Fruit fly (Drosophila melanogaster) whole organism, embryonic: ENCODE measurements around the gene CG6230.

Experiments used
- Atf6 ChIP-seq: fragments of 200-800 bp; sonication (Bioruptor generic); IDR thresholded peaks from 2 replicates; pipeline ENCODE4 v1.3.6; 2022; ENCODE audit warnings: missing biosample characterization, missing genetic modification characterization
- Bteb2 ChIP-seq: fragments of 200-800 bp; sonication (Bioruptor generic); optimal IDR thresholded peaks from 2 replicates; lab custom pipeline; 2016; ENCODE audit warnings: missing biosample characterization, missing genetic modification characterization
- CG10321 ChIP-seq: fragments of 200-800 bp; sonication (Bioruptor generic); IDR thresholded peaks from 2 replicates; pipeline ENCODE4 v1.3.6; 2022; ENCODE audit warnings: missing biosample characterization, missing genetic modification characterization
- CG10979 ChIP-seq: fragments of 200-800 bp; sonication (Bioruptor generic); optimal IDR thresholded peaks from 2 replicates; lab custom pipeline; 2018; ENCODE audit warnings: missing biosample characterization, mild to moderate bottlenecking, missing genetic modification characterization, moderate library complexity
- CG11456 ChIP-seq: fragments of 200-800 bp; sonication (Bioruptor generic); IDR thresholded peaks from 3 replicates; pipeline ENCODE4 v1.3.6; 2022; ENCODE audit warnings: missing biosample characterization, missing genetic modification characterization
- CG13775 ChIP-seq: fragments of 200-800 bp; sonication (Bioruptor generic); optimal IDR thresholded peaks from 3 replicates; lab custom pipeline; 2017; ENCODE audit warnings: missing biosample characterization, mild to moderate bottlenecking, missing genetic modification characterization
- CG1603 ChIP-seq: fragments of 200-800 bp; sonication (Bioruptor generic); optimal IDR thresholded peaks from 2 replicates; lab custom pipeline; 2019; ENCODE audit warnings: missing biosample characterization, mild to moderate bottlenecking, missing genetic modification characterization, moderate library complexity
- CG30020 ChIP-seq: fragments of 200-800 bp; optimal IDR thresholded peaks from 2 replicates; lab custom pipeline; 2019; ENCODE audit warnings: missing biosample characterization, mild to moderate bottlenecking, missing genetic modification characterization, moderate library complexity
- CG31388 ChIP-seq: fragments of 200-800 bp; sonication (Bioruptor generic); optimal IDR thresholded peaks from 2 replicates; lab custom pipeline; 2016; ENCODE audit warnings: missing biosample characterization, missing genetic modification characterization
- CG32772 ChIP-seq: fragments of 200-800 bp; sonication (Bioruptor generic); IDR thresholded peaks from 2 replicates; pipeline ENCODE4 v1.3.6; 2022; ENCODE audit warnings: missing biosample characterization, missing genetic modification characterization
- CG34376 ChIP-seq: fragments of 200-800 bp; sonication (Bioruptor generic); optimal IDR thresholded peaks from 2 replicates; lab custom pipeline; 2018; ENCODE audit warnings: missing biosample characterization, mild to moderate bottlenecking, missing genetic modification characterization
- CG7271 ChIP-seq: fragments of 200-800 bp; sonication (Bioruptor generic); optimal IDR thresholded peaks from 2 replicates; lab custom pipeline; 2018; ENCODE audit warnings: missing biosample characterization, mild to moderate bottlenecking, missing genetic modification characterization, moderate library complexity
- CG7745 ChIP-seq: fragments of 200-800 bp; sonication (Bioruptor generic); optimal IDR thresholded peaks from 2 replicates; lab custom pipeline; 2018; ENCODE audit warnings: missing biosample characterization, mild to moderate bottlenecking, missing genetic modification characterization, moderate library complexity
- CG8359 ChIP-seq: fragments of 200-800 bp; sonication (Bioruptor generic); optimal IDR thresholded peaks from 2 replicates; lab custom pipeline; 2017; ENCODE audit warnings: missing biosample characterization, mild to moderate bottlenecking, missing genetic modification characterization, borderline replicate concordance
- CG9727 ChIP-seq: fragments of 200-800 bp; sonication (Bioruptor generic); optimal IDR thresholded peaks from 3 replicates; lab custom pipeline; 2017; ENCODE audit warnings: missing biosample characterization, mild to moderate bottlenecking, missing genetic modification characterization
- D19A ChIP-seq: fragments of 200-800 bp; optimal IDR thresholded peaks from 3 replicates; lab custom pipeline; 2019; ENCODE audit warnings: missing biosample characterization, mild to moderate bottlenecking, missing genetic modification characterization, moderate library complexity
- Dll ChIP-seq: fragments of 200-800 bp; sonication (Bioruptor generic); IDR thresholded peaks from 4 replicates; pipeline ENCODE4 v1.3.6; 2022; ENCODE audit warnings: missing biosample characterization, missing genetic modification characterization; ENCODE audit not compliant: partially characterized antibody
- H15 ChIP-seq: fragments of 200-800 bp; sonication (Bioruptor generic); IDR thresholded peaks from 3 replicates; pipeline ENCODE4 v1.3.6; 2022; ENCODE audit warnings: missing biosample characterization, missing genetic modification characterization
- Hr39 ChIP-seq: fragments of >200 bp; optimal IDR thresholded peaks from 2 replicates; lab custom pipeline; 2017
- Hr51 ChIP-seq, 2 experiments: fragments of 200-800 bp; sonication (Bioruptor generic); optimal IDR thresholded peaks; 2 replicates in 1 of 2; 3 replicates in 1 of 2; lab custom pipeline; 2016 to 2018; ENCODE audit warnings: missing biosample characterization in 2 of 2, missing genetic modification characterization in 2 of 2, mild to moderate bottlenecking in 1 of 2, moderate library complexity in 1 of 2
- NFAT ChIP-seq: fragments of 200-800 bp; sonication (Bioruptor generic); IDR thresholded peaks from 2 replicates; pipeline ENCODE4 v1.3.6; 2022; ENCODE audit warnings: missing biosample characterization, missing genetic modification characterization
- bsh ChIP-seq, 2 experiments: fragments of 200-800 bp; sonication (Bioruptor generic); optimal IDR thresholded peaks; 2 replicates each; lab custom pipeline; 2017 to 2018; ENCODE audit warnings: mild to moderate bottlenecking in 2 of 2, missing biosample characterization in 2 of 2, missing genetic modification characterization in 2 of 2, moderate library complexity in 1 of 2
- cad ChIP-seq: fragments of >200 bp; optimal IDR thresholded peaks from 2 replicates; lab custom pipeline; 2017; ENCODE audit warnings: missing biosample characterization, missing genetic modification characterization
- ci ChIP-seq: fragments of 200-800 bp; sonication (Bioruptor generic); IDR thresholded peaks from 3 replicates; pipeline ENCODE4 v1.3.6; 2022; ENCODE audit warnings: missing biosample characterization, missing genetic modification characterization
- esg ChIP-seq: fragments of 200-800 bp; sonication (Bioruptor generic); conservative IDR thresholded peaks from 2 replicates; pipeline ENCODE4 v1.3.6; 2022; ENCODE audit warnings: missing biosample characterization, missing genetic modification characterization
- ftz-f1 ChIP-seq: fragments of 200-800 bp; sonication (Bioruptor generic); optimal IDR thresholded peaks from 2 replicates; lab custom pipeline; 2016; ENCODE audit warnings: missing biosample characterization, missing genetic modification characterization
- grn ChIP-seq: fragments of 200-800 bp; sonication (Bioruptor generic); optimal IDR thresholded peaks from 3 replicates; lab custom pipeline; 2017; ENCODE audit warnings: missing biosample characterization, missing genetic modification characterization
- gt ChIP-seq: fragments of 200-800 bp; sonication (Bioruptor generic); IDR thresholded peaks from 2 replicates; pipeline ENCODE4 v1.3.6; 2022; ENCODE audit warnings: missing biosample characterization, missing genetic modification characterization
- jigr1 ChIP-seq: fragments of 200-800 bp; sonication (Bioruptor generic); IDR thresholded peaks from 3 replicates; pipeline ENCODE4 v1.3.6; 2022; ENCODE audit warnings: missing biosample characterization, missing genetic modification characterization
- lmd ChIP-seq: fragments of 200-800 bp; sonication (Bioruptor generic); IDR thresholded peaks from 2 replicates; pipeline ENCODE4 v1.3.6; 2022; ENCODE audit warnings: missing biosample characterization, missing genetic modification characterization
- maf-S ChIP-seq: fragments of 200-800 bp; sonication (Bioruptor generic); optimal IDR thresholded peaks from 2 replicates; lab custom pipeline; 2016; ENCODE audit warnings: missing biosample characterization, missing genetic modification characterization
- pita ChIP-seq: fragments of 200-800 bp; sonication (Bioruptor generic); optimal IDR thresholded peaks from 2 replicates; lab custom pipeline; 2017; ENCODE audit warnings: missing biosample characterization, mild to moderate bottlenecking, missing genetic modification characterization
- repo ChIP-seq: fragments of 200-800 bp; sonication (Bioruptor generic); optimal IDR thresholded peaks from 2 replicates; lab custom pipeline; 2016; ENCODE audit warnings: missing biosample characterization, missing genetic modification characterization
- ssp ChIP-seq: fragments of 200-800 bp; sonication (Bioruptor generic); IDR thresholded peaks from 2 replicates; pipeline ENCODE4 v1.3.6; 2022; ENCODE audit warnings: missing biosample characterization, missing genetic modification characterization
- tio ChIP-seq: fragments of 200-800 bp; sonication (Bioruptor generic); optimal IDR thresholded peaks from 2 replicates; lab custom pipeline; 2017; ENCODE audit warnings: missing biosample characterization, missing genetic modification characterization, inconsistent platforms
- zen ChIP-seq: fragments of 200-800 bp; sonication (Bioruptor generic); optimal IDR thresholded peaks from 3 replicates; lab custom pipeline; 2018; ENCODE audit warnings: missing biosample characterization, mild to moderate bottlenecking, missing genetic modification characterization, moderate library complexity

The CG6230 gene

DNA sequence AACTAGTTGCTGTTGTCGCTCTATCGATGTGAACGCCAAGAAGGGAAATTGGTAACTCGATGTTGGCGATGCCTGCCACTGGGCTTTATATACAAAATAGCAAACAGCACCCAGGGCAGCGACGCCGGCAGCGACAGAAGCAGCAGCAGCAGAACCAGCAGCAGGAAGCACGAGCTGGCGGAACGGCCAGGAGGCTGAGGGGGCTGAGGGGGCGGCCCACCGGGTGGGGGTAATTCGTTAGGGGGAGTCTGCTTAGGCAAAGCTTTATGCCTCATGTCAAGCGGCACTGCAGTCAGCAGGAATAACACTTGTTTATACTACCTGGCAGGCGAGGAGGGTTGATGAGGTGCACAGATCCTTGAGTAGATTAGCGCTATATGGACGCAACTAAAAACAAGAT lies 38.8 kb downstream of the CG6230 start, which contains the start of gene AstC (continued):
- no peak for TF ChIP-seq Bteb2 (GFP tag; lab: Kevin White, UChicago)
- no peak for TF ChIP-seq tio (GFP tag; lab: Kevin White, UChicago)
- no peak for TF ChIP-seq CG7745 (tag; lab: Kevin White, UChicago)
- no peak for TF ChIP-seq esg
- no peak for TF ChIP-seq CG1603
- TF ChIP-seq CG8359 (GFP tag; lab: Kevin White, UChicago), result no peak
- no peak for TF ChIP-seq maf-S (GFP tag; lab: Kevin White, UChicago)
- no peak for TF ChIP-seq ci (GFP tag; lab: Robert Waterston, UW)
- no peak for TF ChIP-seq CG10321
- no peak for TF ChIP-seq grn
- TF ChIP-seq Hr39 (lab: Kevin White, UChicago), result peak; percentile 51
- no peak for TF ChIP-seq CG13775
- TF ChIP-seq CG31388, result no peak
- TF ChIP-seq CG9727, result no peak
- TF ChIP-seq ssp (GFP tag; lab: Robert Waterston, UW), result no peak
- TF ChIP-seq jigr1, result 0 out of 3 replicates have a peak, but pooled peaks have one; percentile 6
- no peak for TF ChIP-seq repo (GFP tag; lab: Kevin White, UChicago)
- no peak for TF ChIP-seq ftz-f1 (GFP tag; lab: Kevin White, UChicago)
- no peak for TF ChIP-seq CG32772 (GFP tag; lab: Robert Waterston, UW)
- TF ChIP-seq lmd (GFP tag; lab: Robert Waterston, UW), result 0 out of 2 replicates have a peak, but pooled peaks have one; percentile 6
- TF ChIP-seq CG10979, result no peak
- TF ChIP-seq H15 (GFP tag; lab: Robert Waterston, UW), result 0 out of 3 replicates have a peak, but pooled peaks have one; percentile 24
- TF ChIP-seq CG34376, result no peak
- TF ChIP-seq D19A (tag; lab: Kevin White, UChicago), result no peak
- TF ChIP-seq NFAT (GFP tag; lab: Robert Waterston, UW), result no peak
- no peak for TF ChIP-seq Hr51 (GFP tag; optimal IDR thresholded peaks at IDR 0.05; lab: Kevin White, UChicago)
- TF ChIP-seq, all 482 proteins: peak for 7

DNA sequence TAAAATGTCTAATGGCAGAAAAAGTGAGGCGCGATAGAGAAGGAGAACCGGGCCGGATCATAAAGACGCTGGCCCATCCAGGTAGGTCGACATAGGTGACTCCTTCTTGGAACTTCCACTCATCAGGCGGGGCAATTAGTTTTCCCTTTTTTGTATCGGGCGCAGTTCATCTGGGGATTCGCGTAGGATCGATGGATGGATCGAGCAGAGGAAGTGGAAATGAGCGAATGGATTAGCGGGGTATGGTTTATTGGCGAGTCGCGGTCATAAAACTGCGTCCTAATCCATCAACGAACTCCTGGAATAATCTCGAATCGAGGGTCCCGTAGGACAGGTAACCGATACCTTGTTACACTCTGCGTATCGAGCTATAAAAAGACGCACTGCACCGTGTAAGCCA lies 45.0 kb downstream of the CG6230 start, which contains the start of gene CG43725:
Gene CG43725 (plus strand): TSS at position 400 of the 400 bp plus-strand sequence.
- TF ChIP-seq cad (GFP tag; lab: Kevin White, UChicago) (peak; percentile 94), CG7271 (tag; lab: Kevin White, UChicago) (peak; percentile 7), zen (tag; lab: Kevin White, UChicago) (peak; percentile 86), CG30020 (tag; lab: Kevin White, UChicago) (no peak), pita (GFP tag; lab: Kevin White, UChicago) (no peak)

DNA sequence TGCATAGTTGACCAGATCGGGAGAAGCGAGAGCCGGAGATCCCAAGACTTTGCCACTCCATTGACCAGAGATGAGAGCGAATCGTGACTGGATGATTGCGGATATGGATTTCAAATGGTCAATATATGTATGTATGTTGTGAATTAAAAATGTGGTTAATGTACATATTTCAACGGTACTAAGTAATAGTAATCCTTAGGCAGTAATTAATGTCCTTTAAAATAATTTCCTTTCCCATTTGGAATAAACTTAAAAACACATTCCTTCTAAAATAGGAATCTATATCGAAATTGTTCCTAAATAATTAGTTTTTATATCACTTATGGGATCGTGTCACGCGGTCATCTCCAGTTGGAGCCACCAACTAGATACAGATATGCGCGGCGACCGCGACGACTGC lies 46.2 kb downstream of the CG6230 start:
- TF ChIP-seq Atf6 (GFP tag; lab: Robert Waterston, UW), result no peak
- TF ChIP-seq bsh (GFP tag; optimal IDR thresholded peaks at IDR 0.05; lab: Kevin White, UChicago), result peak in 1 of 2 experiments; percentile 56
- 0 out of 4 replicates have a peak, but pooled peaks have one; percentile 26 for TF ChIP-seq Dll (GFP tag; lab: Robert Waterston, UW)
- no peak for TF ChIP-seq CG11456 (GFP tag; lab: Robert Waterston, UW)
- TF ChIP-seq, all 482 proteins: peak for 2

DNA sequence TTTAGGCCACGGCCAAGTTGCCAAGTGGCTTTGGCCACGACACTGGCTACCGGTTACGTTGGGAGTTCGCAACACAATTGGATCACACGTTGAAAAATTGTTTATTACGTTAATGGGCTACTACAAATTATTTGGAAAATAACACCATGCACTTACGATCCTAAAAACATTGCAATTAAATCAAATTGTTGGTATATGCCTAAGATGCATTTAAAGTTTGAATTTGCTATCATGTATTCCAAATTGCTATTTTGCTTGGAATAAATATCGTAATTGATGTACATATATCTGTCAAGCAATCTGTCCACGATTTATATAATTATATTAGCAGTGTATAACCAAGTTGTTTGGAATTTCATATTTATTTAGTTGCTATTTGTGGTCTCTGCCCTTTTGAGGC lies 47.2 kb downstream of the CG6230 start:
- TF ChIP-seq bsh (GFP tag; optimal IDR thresholded peaks at IDR 0.05; lab: Kevin White, UChicago) (peak in 1 of 2 experiments; percentile 2), gt (GFP tag; lab: Robert Waterston, UW) (no peak)
